Worm (Caenorhabditis elegans) whole organism, late embryonic: ENCODE results near the gene ptp-4A2.

Experiments
- K02D7.2 ChIP-seq: sonication (generic microtip); optimal IDR thresholded peaks from 2 replicates; lab custom pipeline; 2017; ENCODE audit warnings: mild to moderate bottlenecking, missing genetic modification characterization, missing compliant biosample characterization
- ama-1 ChIP-seq: fragments of 150-350 bp; optimal IDR thresholded peaks from 2 replicates; lab custom pipeline; 2014
- fkh-10 ChIP-seq: fragments of 150-350 bp; optimal IDR thresholded peaks from 2 replicates; lab custom pipeline; 2014; ENCODE audit warnings: missing biosample characterization, missing genetic modification reagents, missing genetic modification characterization
- nhr-11 ChIP-seq: fragments of 150-350 bp; optimal IDR thresholded peaks from 2 replicates; lab custom pipeline; 2014; ENCODE audit warnings: missing biosample characterization, missing genetic modification characterization
- rnt-1 ChIP-seq: sonication (generic microtip); optimal IDR thresholded peaks from 2 replicates; lab custom pipeline; 2016; ENCODE audit warnings: missing genetic modification characterization, missing compliant biosample characterization
- unc-42 ChIP-seq: sonication (generic microtip); optimal IDR thresholded peaks from 2 replicates; lab custom pipeline; 2016; ENCODE audit warnings: missing genotype, missing genetic modification characterization, missing compliant biosample characterization

ce11 chrX:3937884-3938283, 5.2 kb downstream of the ptp-4A2 start:
- no peak for TF ChIP-seq fkh-10
- TF ChIP-seq rnt-1 (tag; lab: Kevin White, UChicago), result no peak
- TF ChIP-seq ama-1 (lab: Kevin White, UChicago), result no peak
- no peak for TF ChIP-seq nhr-11
- TF ChIP-seq unc-42 (tag; lab: Kevin White, UChicago), result no peak
- TF ChIP-seq K02D7.2 (tag; lab: Kevin White, UChicago), result no peak
